Worm (Caenorhabditis elegans) whole organism, L2 larva: Measurements from ENCODE around the gene F32H5.4.

Experiments used
- R02D3.7 ChIP-seq: fragments of 150-350 bp; optimal IDR thresholded peaks from 2 replicates; lab custom pipeline; 2014; ENCODE audit warnings: missing biosample characterization, missing genetic modification characterization
- ZK546.5 ChIP-seq: sonication (generic microtip); optimal IDR thresholded peaks from 2 replicates; lab custom pipeline; 2017; ENCODE audit warnings: missing biosample characterization, missing genetic modification characterization
- alr-1 ChIP-seq: fragments of 150-350 bp; optimal IDR thresholded peaks from 2 replicates; lab custom pipeline; 2014; ENCODE audit warnings: missing biosample characterization, missing genetic modification characterization
- aly-2 ChIP-seq: fragments of 150-350 bp; optimal IDR thresholded peaks from 2 replicates; lab custom pipeline; 2014; ENCODE audit warnings: missing biosample characterization, missing genetic modification characterization
- fos-1 ChIP-seq: fragments of 150-350 bp; optimal IDR thresholded peaks from 2 replicates; lab custom pipeline; 2014; ENCODE audit warnings: missing biosample characterization, missing genetic modification characterization
- nhr-21 ChIP-seq: fragments of 150-350 bp; optimal IDR thresholded peaks from 2 replicates; lab custom pipeline; 2014; ENCODE audit warnings: missing biosample characterization, missing genetic modification characterization
- nhr-25 ChIP-seq: fragments of 150-350 bp; sonication (generic microtip); optimal IDR thresholded peaks from 3 replicates; lab custom pipeline; 2014; ENCODE audit warnings: missing biosample characterization, missing genetic modification characterization
- peb-1 ChIP-seq: fragments of 150-350 bp; optimal IDR thresholded peaks from 2 replicates; lab custom pipeline; 2014; ENCODE audit warnings: missing biosample characterization, missing genetic modification characterization
- sma-3 ChIP-seq: sonication (generic microtip); optimal IDR thresholded peaks from 2 replicates; lab custom pipeline; 2016; ENCODE audit warnings: missing genetic modification reagents, missing genetic modification characterization, missing compliant biosample characterization
- snpc-4 ChIP-seq: fragments of 150-350 bp; optimal IDR thresholded peaks from 2 replicates; lab custom pipeline; 2014; ENCODE audit warnings: missing biosample characterization, missing genetic modification characterization
- unc-62 ChIP-seq: fragments of 150-350 bp; optimal IDR thresholded peaks from 2 replicates; lab custom pipeline; 2014; ENCODE audit warnings: missing biosample characterization, missing genetic modification reagents, missing genetic modification characterization
- zag-1 ChIP-seq: fragments of 150-350 bp; optimal IDR thresholded peaks from 2 replicates; lab custom pipeline; 2014; ENCODE audit warnings: missing biosample characterization, missing genetic modification characterization

DNA sequence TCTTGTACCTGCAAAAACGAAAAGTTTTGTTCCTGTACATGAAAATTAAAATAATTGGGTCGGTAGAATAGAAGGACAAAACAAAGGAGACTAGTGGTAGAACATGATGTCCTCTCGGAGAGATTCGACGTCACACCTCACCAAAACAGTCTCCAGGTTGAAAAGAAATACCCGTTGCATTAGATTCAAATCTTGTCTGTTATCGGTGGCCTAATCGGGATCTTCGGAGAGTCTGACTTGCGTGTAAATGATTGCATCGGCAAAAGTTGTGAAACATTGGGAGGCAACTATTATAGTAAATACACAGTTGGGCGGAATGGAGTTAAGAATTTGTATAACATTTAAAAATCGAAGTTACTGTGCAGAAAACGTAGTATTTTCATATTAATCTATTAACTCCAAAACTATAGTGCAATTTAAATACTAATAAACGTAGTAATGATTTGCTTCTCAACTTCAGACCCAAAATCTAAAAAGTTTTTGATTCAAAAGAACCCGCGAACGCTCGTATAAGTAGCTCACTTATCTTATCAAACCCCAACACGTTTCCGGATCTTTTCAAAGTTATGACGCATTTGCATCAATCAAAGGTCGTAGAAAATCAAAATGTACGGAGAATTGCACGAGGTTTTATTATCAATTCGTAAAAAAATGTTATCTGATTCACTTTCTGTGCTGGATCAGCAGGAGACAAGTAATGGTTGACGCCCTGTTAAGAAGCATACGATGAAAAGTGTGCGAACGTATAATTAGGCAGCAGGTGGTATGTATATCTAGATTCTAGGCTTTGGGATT, 26.8 kb upstream of the F32H5.4 start, which contains the start of gene nhr-168:
- TF ChIP-seq aly-2 (tag; lab: Kevin White, UChicago) (no peak), sma-3 (GFP tag; lab: Kevin White, UChicago) (no peak), fos-1 (tag; lab: Kevin White, UChicago) (peak; percentile 65), unc-62 (GFP tag; lab: Kevin White, UChicago) (no peak), snpc-4 (tag; lab: Kevin White, UChicago) (no peak), peb-1 (no peak), alr-1 (tag; lab: Kevin White, UChicago) (no peak), nhr-25 (no peak), R02D3.7 (tag; lab: Kevin White, UChicago) (no peak), zag-1 (tag; lab: Kevin White, UChicago) (no peak), ZK546.5 (tag; lab: Kevin White, UChicago) (no peak), nhr-21 (tag; lab: Kevin White, UChicago) (no peak)
